Worm (Caenorhabditis elegans): ENCODE data around the gene F38A5.6.
A peak's percentile ranks its signal among the peaks of the same experiment; 100 is the strongest.
"Not testable (repeated sequence)": the region's sequence is repeated elsewhere in the genome, so short reads cannot be mapped to it uniquely, and the experiment has no call there.

The F38A5.6 gene

DNA sequence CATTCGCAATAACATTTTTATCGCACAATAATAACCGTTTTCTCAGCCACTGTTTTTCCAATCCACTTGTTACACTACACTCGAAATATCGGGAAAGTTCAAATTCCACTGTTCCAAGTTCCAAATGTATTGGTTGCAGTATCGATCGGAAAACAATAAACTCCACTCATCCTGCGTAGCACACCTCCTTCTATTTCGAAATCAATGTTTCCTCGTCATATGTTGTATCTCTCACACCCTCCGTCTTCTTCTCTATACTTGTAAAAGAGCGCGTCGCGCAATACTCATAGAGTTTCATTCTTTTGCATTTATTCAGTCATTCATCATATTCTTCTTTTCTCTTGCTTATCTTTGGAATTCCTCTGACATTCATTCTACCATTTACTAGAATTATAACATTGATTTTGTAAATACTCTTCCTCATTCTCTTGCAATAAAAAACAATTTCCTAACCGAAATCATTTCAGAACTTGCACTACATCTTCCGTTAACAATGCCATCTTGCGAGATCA, 4.1 kb upstream of the F38A5.6 start, which contains the start of gene sup-36:
sup-36 (plus strand) TSS at position 462 of the 512 bp plus-strand sequence.
- TF ChIP-seq ceh-48 (tag; optimal IDR thresholded peaks at IDR 0.05) (peak; percentile 40), hlh-30 (tag; optimal IDR thresholded peaks at IDR 0.05; ENCODE audit: insufficient read depth) (peak; percentile 5), ama-1 (optimal IDR thresholded peaks at IDR 0.05) (no peak)

- TF ChIP-seq pax-1 (tag; optimal IDR thresholded peaks at IDR 0.05) (no peak), fkh-6 (tag; optimal IDR thresholded peaks at IDR 0.05) (no peak), pha-4 (tag; optimal IDR thresholded peaks at IDR 0.05) (no peak), K09A11.1 (tag; optimal IDR thresholded peaks at IDR 0.05; ENCODE audit: insufficient read depth) (no peak), mec-3 (tag; optimal IDR thresholded peaks at IDR 0.05; ENCODE audit: borderline replicate concordance) (no peak), pag-3 (tag; optimal IDR thresholded peaks at IDR 0.05; ENCODE audit: borderline replicate concordance) (no peak), ceh-22 (tag; optimal IDR thresholded peaks at IDR 0.05) (no peak), tbx-7 (tag; optimal IDR thresholded peaks at IDR 0.05) (no peak), unc-55 (GFP tag; optimal IDR thresholded peaks at IDR 0.05) (no peak), hlh-6 (tag; optimal IDR thresholded peaks at IDR 0.05) (no peak), hlh-13 (GFP tag; optimal IDR thresholded peaks at IDR 0.05) (no peak), C38D4.7 (GFP tag; optimal IDR thresholded peaks at IDR 0.05) (no peak), pqm-1 (tag; optimal IDR thresholded peaks at IDR 0.05) (no peak), ceh-24 (tag; optimal IDR thresholded peaks at IDR 0.05) (no peak), hlh-15 (tag; optimal IDR thresholded peaks at IDR 0.05) (no peak)
Measured at ce11 chrIV:6599447-6599846, 2.2 kb upstream of the F38A5.6 start, which contains the start of gene F38A5.8. Gene F38A5.8, plus strand, starts transcription at chrIV:6599747.

- TF ChIP-seq ceh-31 (tag; optimal IDR thresholded peaks at IDR 0.05); ceh-24 (tag; optimal IDR thresholded peaks at IDR 0.05); T23F11.4 (GFP tag; optimal IDR thresholded peaks at IDR 0.05): not testable (repeated sequence)
Measured at ce11 chrIV:6598740-6599139, 1.5 kb upstream of the F38A5.6 start, which contains the start of gene nspb-5. Gene nspb-5, plus strand, starts transcription at chrIV:6599040.

DNA sequence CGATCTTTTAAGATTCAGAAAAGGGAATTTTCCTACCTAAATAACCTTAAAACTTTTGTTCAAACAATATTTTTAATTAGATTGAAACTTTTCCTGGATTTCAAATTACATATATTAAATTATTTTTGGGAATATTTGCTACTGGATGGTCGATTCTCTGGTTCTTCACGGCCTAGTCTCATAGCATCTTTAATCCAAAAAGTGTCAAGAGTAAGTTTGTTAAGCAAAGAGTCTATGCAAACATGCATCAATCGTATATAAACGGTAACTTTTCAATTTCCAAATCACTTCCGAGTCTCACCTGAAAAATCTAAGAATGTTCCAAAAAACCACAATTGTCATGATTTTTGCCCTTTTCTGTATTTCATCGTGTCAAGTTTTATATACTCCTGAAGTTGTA, 720 bp upstream of the F38A5.6 start, which contains the start of gene nspb-4:
nspb-4 (plus strand) TSS at position 301 of the 400 bp plus-strand sequence.
- not testable (repeated sequence) for TF ChIP-seq unc-86 (tag; optimal IDR thresholded peaks at IDR 0.05); sdc-2 (tag; optimal IDR thresholded peaks at IDR 0.05); pag-3 (tag; optimal IDR thresholded peaks at IDR 0.05; ENCODE audit: borderline replicate concordance)

DNA sequence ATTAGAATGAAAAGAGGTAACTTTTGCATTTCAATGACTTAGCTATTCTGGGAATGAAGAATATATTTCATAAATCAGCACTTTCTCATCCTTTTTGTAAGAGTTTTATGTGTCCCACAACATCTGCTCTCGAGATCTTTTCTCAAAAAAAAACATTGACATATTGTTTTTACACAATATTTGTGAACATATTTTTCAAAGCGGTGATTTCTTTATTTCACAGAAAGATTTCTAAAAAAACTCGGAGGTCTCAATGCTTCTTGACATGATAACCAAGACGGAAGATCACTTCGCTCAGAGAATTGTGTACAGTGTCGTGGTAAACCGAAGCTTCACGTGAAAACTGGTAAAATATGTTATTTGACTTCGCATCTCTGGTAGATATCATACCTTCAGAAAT, 1.3 kb downstream of the F38A5.6 start, which contains the start of gene F38A5.22:
F38A5.22 (minus strand) TSS at position 29 of the 400 bp plus-strand sequence.
- TF ChIP-seq fkh-10 (GFP tag; optimal IDR thresholded peaks at IDR 0.05): no peak
- TF ChIP-seq ceh-14 (tag; optimal IDR thresholded peaks at IDR 0.05): no peak

DNA sequence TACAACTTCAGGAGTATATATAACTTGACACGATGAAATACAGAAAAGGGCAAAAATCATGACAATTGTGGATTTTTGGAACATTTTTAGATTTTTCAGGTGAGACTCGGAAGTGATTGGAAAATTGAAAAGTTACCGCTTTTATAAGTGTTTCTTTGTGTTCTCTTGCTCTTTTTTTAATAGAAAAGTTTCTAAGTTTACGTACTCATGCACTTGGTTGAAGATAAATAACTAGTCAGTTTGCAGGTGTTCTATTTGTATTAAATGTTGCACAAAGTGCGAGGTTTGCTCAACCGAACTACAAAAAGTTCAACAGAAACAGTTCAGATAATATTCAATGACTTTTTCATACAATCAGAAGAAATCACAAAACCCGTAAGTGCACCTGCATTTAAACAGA, 2.3 kb downstream of the F38A5.6 start, which contains the start of gene nspb-3:
nspb-3 (minus strand) TSS at position 101 of the 400 bp plus-strand sequence.
- not testable (repeated sequence) for TF ChIP-seq Y22D7AL.16 (tag; optimal IDR thresholded peaks at IDR 0.05); unc-55 (GFP tag; optimal IDR thresholded peaks at IDR 0.05); unc-42 (tag; optimal IDR thresholded peaks at IDR 0.05)

ce11 chrIV:6591010-6591746, 6.0 kb downstream of the F38A5.6 start, which contains the start of the genes nspb-1 and nspb-2:
Gene nspb-1, minus strand, starts transcription at chrIV:6591110.
Gene nspb-2, plus strand, starts transcription at chrIV:6591696.
- TF ChIP-seq lim-6 (tag; optimal IDR thresholded peaks at IDR 0.05); ceh-24 (tag; optimal IDR thresholded peaks at IDR 0.05); mec-3 (tag; optimal IDR thresholded peaks at IDR 0.05; ENCODE audit: borderline replicate concordance): not testable (repeated sequence)

Data from whole organism, late embryonic.